Worm (Caenorhabditis elegans) whole organism, early embryonic: ENCODE results near the gene rnh-1.2.

Experiments
- B0310.2 ChIP-seq: sonication (generic microtip); optimal IDR thresholded peaks from 2 replicates; lab custom pipeline; 2016; ENCODE audit warnings: mild to moderate bottlenecking, missing genetic modification characterization, missing compliant biosample characterization
- F13C5.2 ChIP-seq: sonication (generic microtip); optimal IDR thresholded peaks from 2 replicates; lab custom pipeline; 2017; ENCODE audit warnings: mild to moderate bottlenecking, missing genetic modification characterization, inconsistent platforms, missing compliant biosample characterization
- aly-1 ChIP-seq: sonication (generic microtip); optimal IDR thresholded peaks from 2 replicates; lab custom pipeline; 2016; ENCODE audit warnings: missing genetic modification characterization, missing compliant biosample characterization
- ama-1 ChIP-seq: fragments of 150-350 bp; optimal IDR thresholded peaks from 2 replicates; lab custom pipeline; 2014
- ceh-13 ChIP-seq: fragments of 200-800 bp; sonication (Bioruptor generic); optimal IDR thresholded peaks from 2 replicates; lab custom pipeline; 2018; ENCODE audit warnings: mild to moderate bottlenecking, missing genetic modification characterization, missing compliant biosample characterization
- ceh-36 ChIP-seq: sonication (generic microtip); optimal IDR thresholded peaks from 2 replicates; lab custom pipeline; 2016; ENCODE audit warnings: missing genetic modification characterization, inconsistent platforms, missing compliant biosample characterization
- ets-7 ChIP-seq: sonication (generic microtip); optimal IDR thresholded peaks from 2 replicates; lab custom pipeline; 2016; ENCODE audit warnings: missing genotype, missing genetic modification characterization, missing compliant biosample characterization
- flt-1 ChIP-seq: fragments of 200-800 bp; sonication (Bioruptor generic); IDR thresholded peaks from 2 replicates; pipeline ENCODE4 v1.3.6; 2022; ENCODE audit warnings: missing genetic modification characterization, missing compliant biosample characterization
- hmbx-1 ChIP-seq: sonication (generic microtip); optimal IDR thresholded peaks from 2 replicates; lab custom pipeline; 2016; ENCODE audit warnings: mild to moderate bottlenecking, missing genetic modification characterization, missing compliant biosample characterization
- hmg-4 ChIP-seq: fragments of 200-800 bp; sonication (Bioruptor generic); optimal IDR thresholded peaks from 2 replicates; lab custom pipeline; 2018; ENCODE audit warnings: mild to moderate bottlenecking, missing genetic modification characterization, missing compliant biosample characterization
- hnd-1 ChIP-seq: sonication (generic microtip); optimal IDR thresholded peaks from 2 replicates; lab custom pipeline; 2016; ENCODE audit warnings: missing genetic modification characterization, missing compliant biosample characterization
- pes-1 ChIP-seq: fragments of 200-800 bp; sonication (Bioruptor generic); IDR thresholded peaks from 2 replicates; pipeline ENCODE4 v1.3.6; 2022; ENCODE audit warnings: missing genetic modification reagents, missing genetic modification characterization, missing compliant biosample characterization
- scrt-1 ChIP-seq: fragments of 200-800 bp; sonication (Bioruptor generic); IDR thresholded peaks from 2 replicates; pipeline ENCODE4 v1.3.6; 2022; ENCODE audit warnings: missing genetic modification characterization, missing compliant biosample characterization
- sea-1 ChIP-seq: fragments of 200-800 bp; sonication (Bioruptor generic); conservative IDR thresholded peaks from 2 replicates; pipeline ENCODE4 v1.3.6; 2022; ENCODE audit warnings: missing genetic modification characterization, missing compliant biosample characterization
- tbx-11 ChIP-seq: fragments of 200-800 bp; sonication (Bioruptor generic); IDR thresholded peaks from 2 replicates; pipeline ENCODE4 v1.3.6; 2022; ENCODE audit warnings: missing genetic modification characterization, missing compliant biosample characterization
- tbx-37 ChIP-seq: fragments of 200-800 bp; sonication (Bioruptor generic); conservative IDR thresholded peaks from 2 replicates; pipeline ENCODE4 v1.3.6; 2022; ENCODE audit warnings: missing genetic modification reagents, missing genetic modification characterization, missing compliant biosample characterization
- tra-4 ChIP-seq: sonication (generic microtip); optimal IDR thresholded peaks from 2 replicates; lab custom pipeline; 2017; ENCODE audit warnings: missing genetic modification characterization, missing compliant biosample characterization

The rnh-1.2 gene

DNA sequence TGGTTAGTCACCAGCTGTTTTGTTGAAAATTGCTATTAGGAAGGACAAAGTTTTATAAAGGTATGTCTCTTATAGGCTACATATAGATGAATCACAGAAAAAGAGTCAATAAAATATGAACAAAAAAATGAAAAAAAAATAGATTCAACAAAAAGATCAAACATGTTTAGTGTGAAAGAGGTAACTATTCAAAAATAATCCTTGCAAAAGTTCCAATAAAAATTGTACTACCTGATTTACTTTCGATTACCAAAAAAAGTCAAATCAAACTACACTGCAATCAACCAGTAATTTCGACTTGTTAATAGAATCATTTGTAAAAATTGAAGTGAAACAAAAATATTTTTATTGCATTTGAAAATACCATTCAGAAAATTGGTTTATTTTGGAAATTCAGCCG lies 9.1 kb upstream of the rnh-1.2 start, which contains the start of gene ZK938.10:
TSS of gene ZK938.10 (minus strand) at position 101 of the 400 bp plus-strand sequence.
- TF ChIP-seq hnd-1 (no peak), tbx-37 (GFP tag; lab: Robert Waterston, UW) (no peak), aly-1 (tag; lab: Kevin White, UChicago) (no peak), F13C5.2 (tag; lab: Kevin White, UChicago) (no peak), flt-1 (GFP tag; lab: Robert Waterston, UW) (no peak), pes-1 (GFP tag; lab: Robert Waterston, UW) (no peak), ama-1 (lab: Kevin White, UChicago) (no peak)

DNA sequence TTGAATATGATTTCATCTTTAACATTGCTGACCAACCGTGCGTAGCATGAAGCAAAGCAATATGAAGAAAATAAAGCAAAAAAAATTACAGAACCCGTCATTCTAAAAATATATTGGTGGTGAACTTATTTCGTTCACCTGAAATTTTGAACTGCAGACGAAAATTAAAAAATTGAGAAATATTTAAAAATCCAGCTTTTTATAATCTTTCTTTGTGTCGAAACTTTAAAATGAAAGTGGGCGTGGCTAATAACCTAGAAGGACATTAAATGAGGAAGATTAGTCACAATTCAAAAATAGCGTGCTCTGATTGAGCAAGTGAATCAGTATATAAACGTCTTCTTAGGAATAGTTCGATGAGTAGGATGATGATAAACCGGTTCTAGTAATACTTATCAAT lies 7.7 kb upstream of the rnh-1.2 start, which contains the start of gene old-2:
TSS of gene old-2 (minus strand) at position 101 of the 400 bp plus-strand sequence.
- TF ChIP-seq B0310.2 (tag; lab: Kevin White, UChicago) (no peak), ama-1 (lab: Kevin White, UChicago) (no peak), pes-1 (GFP tag; lab: Robert Waterston, UW) (no peak), hnd-1 (no peak), aly-1 (tag; lab: Kevin White, UChicago) (no peak), ets-7 (tag; lab: Kevin White, UChicago) (no peak), hmg-4 (GFP tag; lab: Kevin White, UChicago) (no peak), hmbx-1 (tag; lab: Kevin White, UChicago) (no peak), tra-4 (tag; lab: Kevin White, UChicago) (no peak)

DNA sequence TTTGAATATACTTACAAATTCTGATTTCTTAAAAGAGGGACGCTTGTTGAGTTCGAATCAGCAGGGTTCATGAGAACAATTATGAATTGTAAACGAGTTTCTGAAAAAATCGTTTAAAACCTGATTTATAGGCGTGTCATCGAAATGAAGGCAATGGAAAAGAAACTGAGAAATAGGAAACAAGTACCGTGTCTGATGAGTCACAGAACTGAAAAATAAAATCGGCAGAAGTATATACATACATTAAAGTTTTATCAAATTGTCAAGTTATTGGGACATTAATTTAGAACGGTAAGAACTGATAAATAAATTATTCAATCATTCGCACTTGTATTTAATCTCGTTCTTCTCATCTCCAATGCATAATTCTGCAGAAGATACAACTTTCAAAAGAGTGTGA lies 3.4 kb upstream of the rnh-1.2 start, which contains the start of gene chil-9:
TSS of gene chil-9 (minus strand) at position 101 of the 400 bp plus-strand sequence.
- TF ChIP-seq ets-7 (tag; lab: Kevin White, UChicago) (no peak), F13C5.2 (tag; lab: Kevin White, UChicago) (no peak), hnd-1 (no peak), ama-1 (lab: Kevin White, UChicago) (no peak), aly-1 (tag; lab: Kevin White, UChicago) (no peak), ceh-36 (tag; lab: Kevin White, UChicago) (no peak), tra-4 (tag; lab: Kevin White, UChicago) (no peak), hmbx-1 (tag; lab: Kevin White, UChicago) (no peak), hmg-4 (GFP tag; lab: Kevin White, UChicago) (no peak), scrt-1 (GFP tag; lab: Robert Waterston, UW) (no peak), ceh-13 (no peak), tbx-37 (GFP tag; lab: Robert Waterston, UW) (no peak), sea-1 (GFP tag; lab: Robert Waterston, UW) (no peak)

DNA sequence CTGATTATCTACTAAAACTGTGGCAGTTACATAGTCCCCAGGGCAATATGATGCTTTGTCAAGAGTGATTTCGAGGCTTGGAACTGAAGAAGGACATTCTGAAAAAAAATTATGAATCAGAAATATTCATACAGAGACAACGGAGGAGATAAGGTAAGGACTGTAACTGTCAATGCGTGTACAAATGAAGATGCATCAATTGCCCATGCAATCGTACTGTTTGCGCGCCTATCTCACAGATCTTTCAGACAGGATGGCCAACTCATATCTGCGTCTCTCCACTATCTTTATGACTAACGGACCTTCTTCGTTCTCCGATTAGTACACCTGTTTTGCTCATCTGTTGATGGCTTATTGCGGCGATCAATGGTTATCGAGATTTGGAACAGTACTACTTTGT lies 1.5 kb downstream of the rnh-1.2 start, which contains the start of gene ZK938.11:
TSS of gene ZK938.11 (minus strand) at position 101 of the 400 bp plus-strand sequence.
- TF ChIP-seq hmg-4 (GFP tag; lab: Kevin White, UChicago) (no peak), aly-1 (tag; lab: Kevin White, UChicago) (no peak), ceh-36 (tag; lab: Kevin White, UChicago) (no peak)

DNA sequence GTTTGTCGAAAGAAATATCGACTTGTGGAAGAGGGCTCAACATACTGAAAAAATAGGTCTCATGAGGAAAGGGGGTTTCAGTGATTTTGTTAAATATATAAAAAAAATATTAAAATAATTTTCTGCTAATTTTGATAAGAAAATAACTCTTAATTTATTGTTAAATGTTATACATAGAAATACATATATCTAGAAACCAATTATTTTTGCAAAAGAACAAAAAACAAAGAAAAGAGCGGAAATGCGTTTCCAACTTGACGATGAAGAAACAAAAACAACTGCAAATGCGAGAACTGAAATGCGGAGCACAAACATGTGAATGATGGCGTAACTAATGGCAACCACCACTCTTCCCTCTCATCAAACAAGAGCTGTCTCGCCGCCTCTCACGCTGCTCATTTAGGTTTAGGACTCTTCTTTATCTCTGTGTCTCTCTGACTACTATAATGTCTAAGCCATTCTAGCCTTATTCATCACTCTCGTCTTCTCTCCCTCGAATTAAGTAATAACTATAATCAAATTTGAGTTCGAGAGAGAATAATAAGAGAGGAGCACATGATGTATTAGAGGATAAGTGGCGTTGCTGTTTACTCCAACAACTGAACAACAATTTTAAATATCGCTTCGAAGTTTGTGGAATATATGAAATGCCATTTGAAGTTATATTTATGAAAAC lies 3.4 kb downstream of the rnh-1.2 start, which contains the start of gene arrd-4:
TSS of gene arrd-4 (minus strand) at position 51 of the 676 bp plus-strand sequence.
- TF ChIP-seq sea-1 (GFP tag; lab: Robert Waterston, UW) (no peak), hmg-4 (GFP tag; lab: Kevin White, UChicago) (no peak), tra-4 (tag; lab: Kevin White, UChicago) (no peak)

DNA sequence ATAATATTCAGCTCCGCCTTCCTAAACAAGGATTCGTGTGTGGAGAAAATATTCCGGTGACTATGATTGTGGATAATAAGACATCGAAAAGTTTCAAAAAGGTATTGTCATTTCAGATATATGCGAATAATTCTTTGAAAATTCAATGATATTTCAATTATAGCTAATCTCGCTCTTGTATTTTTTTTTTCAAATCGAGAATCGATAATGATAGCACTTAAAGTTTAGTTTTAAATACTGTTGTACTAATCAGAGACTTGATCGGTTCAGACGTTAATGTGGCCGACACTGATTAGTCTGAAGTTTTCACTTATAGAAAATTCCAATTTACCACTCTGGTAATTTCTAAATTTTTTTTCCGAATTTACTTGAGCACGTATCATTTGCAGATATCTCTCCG lies 5.9 kb downstream of the rnh-1.2 start:
- TF ChIP-seq tbx-11 (GFP tag; lab: Robert Waterston, UW) (no peak), B0310.2 (tag; lab: Kevin White, UChicago) (no peak), ceh-13 (no peak), ets-7 (tag; lab: Kevin White, UChicago) (no peak), tra-4 (tag; lab: Kevin White, UChicago) (no peak), ama-1 (lab: Kevin White, UChicago) (no peak), pes-1 (GFP tag; lab: Robert Waterston, UW) (no peak), scrt-1 (GFP tag; lab: Robert Waterston, UW) (no peak), hmg-4 (GFP tag; lab: Kevin White, UChicago) (no peak), flt-1 (GFP tag; lab: Robert Waterston, UW) (no peak), aly-1 (tag; lab: Kevin White, UChicago) (no peak), hnd-1 (no peak)

DNA sequence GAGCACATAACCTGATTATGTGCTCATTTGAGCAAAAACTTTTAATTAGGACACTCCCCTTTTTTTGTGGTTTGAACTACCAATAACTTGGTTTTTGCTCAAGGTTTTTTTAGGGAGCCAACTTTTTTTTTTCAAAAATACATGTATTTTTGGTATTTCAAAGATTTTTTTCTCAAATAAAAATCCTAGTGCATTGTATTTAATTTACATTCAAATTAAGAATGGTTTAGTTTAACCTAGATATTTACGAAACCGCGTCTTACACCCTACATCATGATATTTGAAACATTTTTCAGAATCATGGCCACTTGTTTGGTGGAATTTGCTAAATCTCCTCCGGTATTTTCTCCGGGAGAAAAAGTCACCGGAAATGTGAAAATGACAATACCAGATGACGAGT lies 6.9 kb downstream of the rnh-1.2 start, which contains the start of gene arrd-5:
TSS of gene arrd-5 (plus strand) at position 301 of the 400 bp plus-strand sequence.
- no peak for TF ChIP-seq tbx-37 (GFP tag; lab: Robert Waterston, UW)
- no peak for TF ChIP-seq tbx-11 (GFP tag; lab: Robert Waterston, UW)
- no peak for TF ChIP-seq tra-4 (tag; lab: Kevin White, UChicago)
- TF ChIP-seq pes-1 (GFP tag; lab: Robert Waterston, UW): no peak
- TF ChIP-seq scrt-1 (GFP tag; lab: Robert Waterston, UW): no peak
- TF ChIP-seq hnd-1: no peak
- TF ChIP-seq hmg-4 (GFP tag; lab: Kevin White, UChicago): no peak
- no peak for TF ChIP-seq ets-7 (tag; lab: Kevin White, UChicago)
- TF ChIP-seq hmbx-1 (tag; lab: Kevin White, UChicago): no peak
- no peak for TF ChIP-seq ama-1 (lab: Kevin White, UChicago)
- no peak for TF ChIP-seq sea-1 (GFP tag; lab: Robert Waterston, UW)
- TF ChIP-seq flt-1 (GFP tag; lab: Robert Waterston, UW): no peak
- TF ChIP-seq ceh-36 (tag; lab: Kevin White, UChicago): no peak
- no peak for TF ChIP-seq F13C5.2 (tag; lab: Kevin White, UChicago)
- no peak for TF ChIP-seq B0310.2 (tag; lab: Kevin White, UChicago)
- TF ChIP-seq aly-1 (tag; lab: Kevin White, UChicago): no peak
- no peak for TF ChIP-seq ceh-13
